Worm (Caenorhabditis elegans) whole organism, L4 larva: ENCODE data around the gene mff-1.

Source experiments
- ceh-20 ChIP-seq: fragments of 200-800 bp; sonication (Bioruptor generic); IDR thresholded peaks from 2 replicates; pipeline ENCODE4 v1.3.6; 2022; ENCODE audit warnings: missing genetic modification reagents, missing genetic modification characterization, missing compliant biosample characterization
- nhr-237 ChIP-seq: sonication (generic microtip); optimal IDR thresholded peaks from 2 replicates; lab custom pipeline; 2017; ENCODE audit warnings: missing biosample characterization, missing genetic modification characterization
- unc-39 ChIP-seq: sonication (generic microtip); optimal IDR thresholded peaks from 2 replicates; lab custom pipeline; 2017; ENCODE audit warnings: missing biosample characterization, missing genetic modification characterization

DNA sequence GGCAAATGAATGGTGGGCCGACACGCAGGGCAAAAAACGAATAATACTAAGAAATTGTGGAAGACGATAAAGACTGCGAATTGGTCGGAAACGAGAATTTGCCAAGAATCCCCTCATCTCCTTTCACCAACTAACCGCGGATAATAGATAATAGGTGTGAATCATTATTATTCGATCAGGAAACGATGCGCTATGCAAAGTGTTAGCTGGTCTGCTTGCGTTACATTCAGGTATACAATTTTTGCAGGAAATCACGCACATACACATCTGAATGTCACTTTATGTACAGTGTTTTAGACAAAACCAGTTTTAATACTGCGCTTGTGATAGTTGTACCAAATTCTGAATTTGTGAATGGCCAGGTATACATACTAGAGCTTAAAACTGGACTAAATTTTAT is 42.4 kb downstream of the mff-1 start:
- TF ChIP-seq nhr-237: no peak
- TF ChIP-seq ceh-20 (GFP tag; lab: Robert Waterston, UW): no peak
- TF ChIP-seq unc-39 (tag; lab: Kevin White, UChicago): no peak
